Fruit fly (Drosophila melanogaster) whole organism, embryonic: ENCODE data around the gene mus101.

Experiments used
- CG8281 ChIP-seq: fragments of 200-800 bp; sonication (Bioruptor generic); optimal IDR thresholded peaks from 2 replicates; lab custom pipeline; 2018; ENCODE audit warnings: missing biosample characterization, mild to moderate bottlenecking, missing genetic modification characterization, moderate library complexity
- MTF-1 ChIP-seq: fragments of 200-800 bp; sonication (Bioruptor generic); optimal IDR thresholded peaks from 2 replicates; lab custom pipeline; 2018; ENCODE audit warnings: missing biosample characterization, mild to moderate bottlenecking, missing genetic modification characterization, borderline replicate concordance
- bcd ChIP-seq: fragments of 200-800 bp; sonication (Bioruptor generic); optimal IDR thresholded peaks from 2 replicates; lab custom pipeline; 2017; ENCODE audit warnings: missing biosample characterization, mild to moderate bottlenecking, missing genetic modification characterization
- sens ChIP-seq: fragments of 200-800 bp; sonication (Bioruptor generic); peaks from one replicate; lab custom pipeline; 2016; ENCODE audit warnings: missing biosample characterization, missing genetic modification characterization
- ttk ChIP-seq: fragments of 200-800 bp; sonication (Bioruptor generic); IDR thresholded peaks from 2 replicates; pipeline ENCODE4 v2.1.2; 2022; ENCODE audit warnings: missing biosample characterization, missing genetic modification characterization

DNA sequence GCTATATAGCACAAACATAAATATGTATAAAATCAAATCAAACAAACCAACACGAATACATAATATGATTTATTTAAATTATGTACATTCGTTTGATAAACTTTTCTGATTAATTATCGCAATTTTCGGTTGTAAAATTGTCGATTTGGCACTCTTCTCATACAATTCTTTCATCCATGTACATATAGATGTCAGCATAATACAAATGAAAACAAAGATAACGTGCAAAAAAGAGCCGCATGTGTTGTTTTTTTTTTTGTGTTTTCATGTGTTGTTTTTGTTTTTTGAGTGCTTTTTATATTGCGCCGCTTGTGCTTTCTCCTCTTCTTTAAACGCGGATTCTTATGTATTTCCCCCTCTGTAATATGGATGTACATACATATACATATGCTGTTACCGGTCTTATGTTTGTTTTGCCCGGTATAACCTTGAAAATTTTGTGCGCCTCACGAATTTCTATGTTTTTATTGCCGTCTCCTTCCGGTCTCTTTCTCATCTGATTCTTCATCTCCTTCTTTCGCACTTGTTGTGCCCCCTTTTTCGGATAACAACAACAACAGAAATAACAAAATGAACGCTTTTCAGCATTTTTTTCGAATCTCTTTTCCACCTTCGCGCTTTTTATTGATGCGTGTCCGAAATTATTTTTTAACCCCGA lies 31.2 kb downstream of the mus101 start:
- no peak for TF ChIP-seq sens
- TF ChIP-seq CG8281 = no peak
- no peak for TF ChIP-seq ttk (GFP tag; lab: Robert Waterston, UW)
- no peak for TF ChIP-seq MTF-1 (GFP tag; lab: Kevin White, UChicago)
- no peak for TF ChIP-seq bcd (GFP tag; lab: Kevin White, UChicago)
